Worm (Caenorhabditis elegans) whole organism, early embryonic: ENCODE measurements around the gene F41F3.8.

Source experiments
- F13C5.2 ChIP-seq: sonication (generic microtip); optimal IDR thresholded peaks from 2 replicates; lab custom pipeline; 2017; ENCODE audit warnings: mild to moderate bottlenecking, missing genetic modification characterization, inconsistent platforms, missing compliant biosample characterization
- aly-1 ChIP-seq: sonication (generic microtip); optimal IDR thresholded peaks from 2 replicates; lab custom pipeline; 2016; ENCODE audit warnings: missing genetic modification characterization, missing compliant biosample characterization
- ama-1 ChIP-seq: fragments of 150-350 bp; optimal IDR thresholded peaks from 2 replicates; lab custom pipeline; 2014
- flt-1 ChIP-seq: fragments of 200-800 bp; sonication (Bioruptor generic); IDR thresholded peaks from 2 replicates; pipeline ENCODE4 v1.3.6; 2022; ENCODE audit warnings: missing genetic modification characterization, missing compliant biosample characterization
- hmbx-1 ChIP-seq: sonication (generic microtip); optimal IDR thresholded peaks from 2 replicates; lab custom pipeline; 2016; ENCODE audit warnings: mild to moderate bottlenecking, missing genetic modification characterization, missing compliant biosample characterization
- tbx-37 ChIP-seq: fragments of 200-800 bp; sonication (Bioruptor generic); conservative IDR thresholded peaks from 2 replicates; pipeline ENCODE4 v1.3.6; 2022; ENCODE audit warnings: missing genetic modification reagents, missing genetic modification characterization, missing compliant biosample characterization

DNA sequence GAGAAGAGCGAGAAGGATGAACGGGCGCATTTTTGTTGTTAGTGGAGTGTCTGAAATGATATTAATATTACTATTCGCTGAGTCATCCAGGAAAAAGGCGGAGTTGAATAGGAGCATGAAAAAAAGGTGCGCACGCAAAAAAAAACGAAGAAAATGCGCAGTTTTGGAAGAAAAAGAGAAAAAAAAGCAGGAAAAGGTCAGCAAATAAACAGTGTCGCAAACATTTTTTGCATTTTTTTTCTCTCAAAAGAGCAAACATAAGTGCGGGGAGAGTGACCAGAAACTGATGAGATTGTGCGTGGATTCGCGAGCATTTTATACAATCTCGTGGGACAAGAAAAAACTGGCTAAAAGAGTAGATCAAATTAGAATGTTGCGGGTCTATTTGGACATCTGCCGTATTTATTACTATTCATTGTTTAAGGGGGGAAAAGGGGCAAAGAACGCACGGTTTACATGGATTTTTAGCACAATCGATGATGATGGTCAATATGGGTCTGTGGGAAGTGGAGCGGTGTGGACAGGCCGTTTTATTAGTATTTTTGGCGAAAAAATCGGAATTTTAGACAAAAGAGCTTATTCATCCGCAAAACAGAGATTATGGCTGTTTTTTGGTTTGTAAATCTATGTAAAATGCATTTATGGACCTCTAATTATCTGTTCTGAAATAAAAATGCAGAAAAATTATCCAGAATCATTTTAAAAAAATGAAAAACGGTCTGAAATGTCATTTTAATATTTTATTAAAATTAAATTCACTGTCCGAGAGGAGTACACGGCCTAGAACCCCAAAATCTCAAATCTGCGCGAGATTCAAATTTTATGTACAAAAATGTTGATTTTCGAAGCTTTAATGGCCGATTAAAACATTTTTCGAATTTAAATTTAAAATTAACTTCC, 44.0 kb downstream of the F41F3.8 start, which contains the start of gene cpg-8:
- no peak for TF ChIP-seq hmbx-1 (tag; lab: Kevin White, UChicago)
- TF ChIP-seq aly-1 (tag; lab: Kevin White, UChicago), result no peak
- no peak for TF ChIP-seq flt-1 (GFP tag; lab: Robert Waterston, UW)
- no peak for TF ChIP-seq ama-1 (lab: Kevin White, UChicago)
- TF ChIP-seq F13C5.2, result no peak
- no peak for TF ChIP-seq tbx-37 (GFP tag; lab: Robert Waterston, UW)
